Fruit fly (Drosophila melanogaster) whole organism, adult: ENCODE data around the gene CstF50.

ENCODE experiments used
- CG11617 ChIP-seq: fragments of 200-800 bp; sonication (Bioruptor generic); optimal IDR thresholded peaks from 2 replicates; lab custom pipeline; 2017; ENCODE audit warnings: mild to moderate bottlenecking, missing biosample characterization, missing genetic modification reagents, missing genetic modification characterization
- CG12768 ChIP-seq: fragments of 200-800 bp; sonication (Bioruptor generic); optimal IDR thresholded peaks from 2 replicates; lab custom pipeline; 2017; ENCODE audit warnings: missing biosample characterization, missing genetic modification characterization, mild to moderate bottlenecking, moderate library complexity, missing genetic modification reagents
- CG14711 ChIP-seq: fragments of 200-800 bp; sonication (Bioruptor generic); optimal IDR thresholded peaks from 2 replicates; lab custom pipeline; 2018; ENCODE audit warnings: missing biosample characterization, mild to moderate bottlenecking, missing genetic modification characterization, moderate library complexity
- CG1620 ChIP-seq: fragments of 200-800 bp; sonication (Bioruptor generic); optimal IDR thresholded peaks from 2 replicates; lab custom pipeline; 2016; ENCODE audit warnings: missing biosample characterization, missing genetic modification characterization
- CG33017 ChIP-seq: fragments of 200-800 bp; sonication (Bioruptor generic); optimal IDR thresholded peaks from 2 replicates; lab custom pipeline; 2018; ENCODE audit warnings: missing biosample characterization, mild to moderate bottlenecking, missing genetic modification characterization, moderate library complexity
- CG5204 ChIP-seq: fragments of 200-800 bp; sonication (Bioruptor generic); optimal IDR thresholded peaks from 2 replicates; lab custom pipeline; 2016; ENCODE audit warnings: missing biosample characterization, missing genetic modification characterization
- CG7045 ChIP-seq: fragments of 200-800 bp; sonication (Bioruptor generic); optimal IDR thresholded peaks from 2 replicates; lab custom pipeline; 2017; ENCODE audit warnings: missing biosample characterization, mild to moderate bottlenecking, missing genetic modification characterization
- CG7101 ChIP-seq: fragments of 200-800 bp; sonication (Bioruptor generic); optimal IDR thresholded peaks from 2 replicates; lab custom pipeline; 2018; ENCODE audit warnings: missing biosample characterization, mild to moderate bottlenecking, missing genetic modification characterization, moderate library complexity
- Clk ChIP-seq: fragments of 200-800 bp; sonication (Bioruptor generic); optimal IDR thresholded peaks from 2 replicates; lab custom pipeline; 2017; ENCODE audit warnings: missing biosample characterization, missing genetic modification characterization
- Crg-1 ChIP-seq: fragments of 200-800 bp; sonication (Bioruptor generic); optimal IDR thresholded peaks from 2 replicates; lab custom pipeline; 2016; ENCODE audit warnings: missing biosample characterization, missing genetic modification characterization
- Hr96 ChIP-seq: fragments of 200-800 bp; sonication (Bioruptor generic); optimal IDR thresholded peaks from 2 replicates; lab custom pipeline; 2016; ENCODE audit warnings: missing biosample characterization, missing genetic modification characterization
- Mnt ChIP-seq: fragments of 200-800 bp; sonication (Bioruptor generic); optimal IDR thresholded peaks from 2 replicates; lab custom pipeline; 2016; ENCODE audit warnings: missing biosample characterization, mild to moderate bottlenecking, missing genetic modification characterization
- bab1 ChIP-seq: fragments of 200-800 bp; sonication (Bioruptor generic); optimal IDR thresholded peaks from 3 replicates; lab custom pipeline; 2019; ENCODE audit warnings: missing biosample characterization, mild to moderate bottlenecking, missing genetic modification characterization, moderate library complexity
- cic ChIP-seq: fragments of 200-800 bp; sonication (Bioruptor generic); optimal IDR thresholded peaks from 2 replicates; lab custom pipeline; 2017; ENCODE audit warnings: missing biosample characterization, mild to moderate bottlenecking, missing genetic modification characterization, moderate library complexity
- cnc ChIP-seq, 2 experiments: fragments of >200 bp; optimal IDR thresholded peaks; 2 replicates each; lab custom pipeline; 2017
- kay ChIP-seq: fragments of 200-800 bp; sonication (Bioruptor generic); peaks from one replicate; lab custom pipeline; 2016; ENCODE audit warnings: missing biosample characterization, missing genetic modification characterization, borderline replicate concordance
- ovo ChIP-seq: fragments of 200-800 bp; sonication (Bioruptor generic); optimal IDR thresholded peaks from 2 replicates; lab custom pipeline; 2016; ENCODE audit warnings: missing biosample characterization, missing genetic modification characterization
- pad ChIP-seq: fragments of 200-800 bp; sonication (Bioruptor generic); optimal IDR thresholded peaks from 3 replicates; lab custom pipeline; 2017; ENCODE audit warnings: missing biosample characterization, missing genetic modification characterization, mild to moderate bottlenecking, moderate library complexity, missing genetic modification reagents
- tj ChIP-seq: fragments of 200-800 bp; sonication (Bioruptor generic); optimal IDR thresholded peaks from 3 replicates; lab custom pipeline; 2017; ENCODE audit warnings: missing biosample characterization, mild to moderate bottlenecking, missing genetic modification characterization, moderate library complexity
- toe ChIP-seq: fragments of 200-800 bp; sonication (Bioruptor generic); optimal IDR thresholded peaks from 2 replicates; lab custom pipeline; 2016; ENCODE audit warnings: missing biosample characterization, missing genetic modification characterization

CstF50 gene

DNA sequence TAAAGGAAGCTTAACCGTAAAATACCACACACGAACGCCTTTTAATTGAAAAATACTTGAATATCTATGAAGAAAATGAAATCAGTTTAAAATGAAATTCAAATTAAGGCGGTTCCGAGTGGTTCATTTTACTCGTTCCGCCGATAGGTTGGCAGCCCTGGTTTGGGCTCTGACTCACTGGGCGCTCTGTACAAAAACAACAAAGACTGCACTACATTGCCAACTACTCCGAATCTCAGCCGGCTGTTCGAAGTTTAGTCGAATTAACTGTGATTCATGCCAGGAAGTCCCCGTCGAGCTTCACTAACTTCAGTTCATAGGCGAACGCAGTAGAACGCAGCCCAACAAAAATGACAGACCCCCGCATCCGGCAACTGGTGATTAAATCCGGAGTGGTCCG is 6.5 kb upstream of the CstF50 start, which contains the start of gene Tbca:
Gene Tbca, plus strand, starts transcription at position 212 of the 400 bp plus-strand sequence.
- no peak for TF ChIP-seq Clk
- TF ChIP-seq cnc (optimal IDR thresholded peaks at IDR 0.05; lab: Kevin White, UChicago): no peak
- no peak for TF ChIP-seq tj (GFP tag; lab: Kevin White, UChicago)
- no peak for TF ChIP-seq Mnt (GFP tag; lab: Kevin White, UChicago)
- peak; percentile 79 for TF ChIP-seq bab1 (GFP tag; lab: Kevin White, UChicago)
- TF ChIP-seq CG7045 (GFP tag; lab: Kevin White, UChicago): no peak
- no peak for TF ChIP-seq CG5204
- no peak for TF ChIP-seq CG7101
- peak; percentile 36 for TF ChIP-seq CG12768
- TF ChIP-seq Crg-1 (GFP tag; lab: Kevin White, UChicago): no peak
- peak; percentile 73 for TF ChIP-seq pad (GFP tag; lab: Kevin White, UChicago)
- TF ChIP-seq CG14711 (tag; lab: Kevin White, UChicago): peak; percentile 88
- peak; percentile 100 for TF ChIP-seq kay (GFP tag; lab: Kevin White, UChicago)
- no peak for TF ChIP-seq CG33017 (tag; lab: Kevin White, UChicago)
- no peak for TF ChIP-seq ovo (GFP tag; lab: Kevin White, UChicago)
- peak; percentile 30 for TF ChIP-seq cic (GFP tag; lab: Kevin White, UChicago)
- no peak for TF ChIP-seq Hr96 (GFP tag; lab: Kevin White, UChicago)
- no peak for TF ChIP-seq CG1620 (GFP tag; lab: Kevin White, UChicago)
- no peak for TF ChIP-seq toe (GFP tag; lab: Kevin White, UChicago)
- no peak for TF ChIP-seq CG11617 (GFP tag; lab: Kevin White, UChicago)

DNA sequence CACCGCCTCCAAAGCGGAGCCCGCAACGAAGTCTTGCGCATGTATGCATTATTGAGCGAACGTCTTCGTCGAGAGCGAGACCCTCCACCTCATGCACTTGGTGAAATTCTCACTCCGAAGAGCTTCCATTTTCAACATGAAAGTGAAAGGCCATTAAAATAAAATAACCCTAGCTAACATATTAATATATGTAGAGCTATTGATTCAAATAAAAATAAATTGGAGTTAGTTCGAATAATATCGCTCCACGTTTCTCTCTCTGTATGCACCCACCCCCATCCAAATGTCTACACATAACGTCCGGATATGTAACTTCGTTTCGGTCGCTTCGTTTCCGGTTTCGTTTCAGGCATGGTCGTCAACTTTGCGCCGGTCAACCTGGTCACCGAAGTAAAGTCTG is 4.5 kb upstream of the CstF50 start:
- TF ChIP-seq CG33017 (tag; lab: Kevin White, UChicago) (peak; percentile 5), Crg-1 (GFP tag; lab: Kevin White, UChicago) (no peak)

DNA sequence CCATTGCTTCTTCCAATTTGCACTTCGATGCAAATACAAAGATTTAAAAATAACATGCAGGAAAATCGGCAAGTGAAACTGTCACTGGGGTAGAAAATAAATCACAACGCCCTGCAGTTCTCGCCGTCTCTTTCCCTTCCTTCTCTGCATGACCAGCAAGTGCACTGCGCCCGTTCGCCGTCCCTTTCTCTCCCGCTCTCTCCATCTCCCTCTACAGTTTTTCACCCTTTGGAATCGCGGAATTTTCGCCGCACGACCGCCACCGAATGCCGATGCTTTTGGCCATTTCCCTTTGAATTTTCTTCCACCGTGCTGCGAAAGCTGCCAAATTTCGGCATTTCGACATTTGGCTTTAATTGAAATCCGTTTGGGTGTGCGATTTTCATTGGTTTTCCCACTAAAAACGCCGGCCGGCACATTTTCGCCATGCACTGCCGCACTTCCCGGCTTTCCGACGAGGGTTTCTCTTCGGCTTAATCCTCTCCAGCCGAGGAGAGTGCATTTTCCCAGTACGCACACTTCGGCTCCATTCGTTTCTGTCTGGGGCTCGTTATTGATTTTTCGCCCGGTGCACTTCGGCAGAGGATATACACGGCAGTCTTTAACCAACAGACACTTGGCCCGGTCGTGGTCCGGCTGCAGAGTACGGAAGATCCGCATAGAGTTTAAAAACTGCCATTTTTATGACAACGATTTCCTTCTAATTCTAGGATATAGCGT is 2.5 kb upstream of the CstF50 start:
- TF ChIP-seq pad (GFP tag; lab: Kevin White, UChicago) (no peak), Mnt (GFP tag; lab: Kevin White, UChicago) (peak; percentile 18)

DNA sequence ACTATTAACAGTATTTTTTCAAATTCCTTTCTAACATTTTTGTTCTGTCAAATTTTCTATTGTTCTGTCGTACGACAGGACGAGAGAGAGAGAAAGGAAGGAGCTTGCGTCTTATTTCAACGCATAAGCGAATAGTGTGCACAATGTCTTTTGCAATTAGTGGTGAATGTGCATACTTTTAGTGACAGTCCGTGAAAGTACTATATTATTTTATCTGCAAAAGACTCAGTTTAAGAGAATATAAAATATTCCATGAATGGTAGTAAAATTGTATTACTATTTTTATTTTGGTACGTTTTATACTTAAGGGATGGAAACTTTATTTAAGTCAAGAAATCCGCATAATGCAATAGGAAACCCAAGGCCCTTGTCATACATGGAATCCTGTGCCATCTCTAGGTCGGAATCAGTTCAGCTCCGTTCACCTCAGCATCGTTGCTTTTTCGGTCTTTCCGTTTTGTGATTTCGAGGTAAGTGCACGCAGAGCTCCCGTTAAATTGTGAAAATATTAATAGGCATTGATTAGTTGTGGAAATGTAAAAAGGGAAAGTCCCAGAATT is 1.4 kb upstream of the CstF50 start, which contains the start of gene eEF1alpha2:
Gene eEF1alpha2, plus strand, starts transcription at position 409 of the 560 bp plus-strand sequence.
- TF ChIP-seq ovo (GFP tag; lab: Kevin White, UChicago) (no peak), CG12768 (no peak), Mnt (GFP tag; lab: Kevin White, UChicago) (peak; percentile 18), toe (GFP tag; lab: Kevin White, UChicago) (peak; percentile 44), kay (GFP tag; lab: Kevin White, UChicago) (peak; percentile 61)

DNA sequence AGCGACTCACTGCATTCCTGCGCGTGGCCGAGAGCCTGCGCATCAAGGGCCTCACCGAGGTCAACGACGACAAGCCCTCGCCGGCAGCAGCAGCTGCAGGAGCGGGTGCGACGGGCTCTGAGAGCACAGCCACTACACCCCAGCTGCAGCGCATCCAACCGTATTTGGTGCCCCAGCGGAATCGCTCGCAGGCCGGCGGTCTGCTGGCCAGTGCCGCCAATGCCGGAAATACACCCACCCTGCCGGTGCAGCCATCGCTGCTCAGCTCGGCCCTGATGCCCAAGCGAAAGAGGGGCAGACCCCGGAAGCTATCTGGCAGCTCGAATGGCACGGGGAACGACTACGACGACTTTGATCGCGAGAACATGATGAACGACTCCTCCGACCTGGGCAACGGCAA is 9.0 kb downstream of the CstF50 start:
- TF ChIP-seq pad (GFP tag; lab: Kevin White, UChicago) (no peak), toe (GFP tag; lab: Kevin White, UChicago) (no peak), Crg-1 (GFP tag; lab: Kevin White, UChicago) (no peak), CG11617 (GFP tag; lab: Kevin White, UChicago) (no peak), cic (GFP tag; lab: Kevin White, UChicago) (no peak), CG14711 (tag; lab: Kevin White, UChicago) (no peak), CG1620 (GFP tag; lab: Kevin White, UChicago) (no peak), tj (GFP tag; lab: Kevin White, UChicago) (no peak), cnc (optimal IDR thresholded peaks at IDR 0.05; lab: Kevin White, UChicago) (no peak), CG7045 (GFP tag; lab: Kevin White, UChicago) (no peak), CG12768 (no peak), bab1 (GFP tag; lab: Kevin White, UChicago) (no peak), Mnt (GFP tag; lab: Kevin White, UChicago) (no peak), CG33017 (tag; lab: Kevin White, UChicago) (no peak)

DNA sequence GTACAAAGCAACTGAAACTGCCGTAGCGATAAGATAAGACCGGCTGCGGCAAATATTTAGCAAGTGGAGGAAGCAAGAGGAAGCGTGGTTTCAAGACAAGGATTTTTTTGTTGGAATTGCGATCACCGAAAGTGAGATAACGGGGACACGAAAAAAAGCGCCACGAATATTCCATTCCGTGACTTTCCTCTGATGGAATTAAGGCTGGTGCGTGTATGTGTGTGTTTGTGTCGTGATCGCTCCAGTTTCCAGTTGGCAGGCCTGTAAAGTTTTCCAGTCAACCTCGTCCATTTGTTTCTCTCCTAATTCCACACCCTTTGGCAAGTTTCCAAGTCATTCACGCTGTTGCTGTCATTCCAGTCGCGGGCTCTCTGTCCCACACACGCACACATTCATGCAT is 10.5 kb downstream of the CstF50 start:
- TF ChIP-seq CG11617 (GFP tag; lab: Kevin White, UChicago): no peak
- no peak for TF ChIP-seq cnc (optimal IDR thresholded peaks at IDR 0.05; lab: Kevin White, UChicago)
- TF ChIP-seq CG7101: no peak
- no peak for TF ChIP-seq toe (GFP tag; lab: Kevin White, UChicago)
- TF ChIP-seq kay (GFP tag; lab: Kevin White, UChicago): no peak
- no peak for TF ChIP-seq pad (GFP tag; lab: Kevin White, UChicago)
- no peak for TF ChIP-seq Hr96 (GFP tag; lab: Kevin White, UChicago)
- TF ChIP-seq Clk: no peak
- TF ChIP-seq Crg-1 (GFP tag; lab: Kevin White, UChicago): no peak
- no peak for TF ChIP-seq CG33017 (tag; lab: Kevin White, UChicago)
- no peak for TF ChIP-seq Mnt (GFP tag; lab: Kevin White, UChicago)
- TF ChIP-seq bab1 (GFP tag; lab: Kevin White, UChicago): no peak
- no peak for TF ChIP-seq CG12768
- TF ChIP-seq CG5204: no peak
- no peak for TF ChIP-seq CG1620 (GFP tag; lab: Kevin White, UChicago)
